Fruit fly (Drosophila melanogaster) Kc167 (cell line): ENCODE results near the gene CG10591.

ENCODE experiments used
- Myc ChIP-seq: fragments of >200 bp; optimal IDR thresholded peaks from 2 replicates; lab custom pipeline; 2017; ENCODE audit warnings: missing external identifiers
- Sin3A ChIP-seq: fragments of >200 bp; optimal IDR thresholded peaks from 2 replicates; lab custom pipeline; 2018; ENCODE audit warnings: missing external identifiers
- h ChIP-seq: fragments of >200 bp; optimal IDR thresholded peaks from 3 replicates; lab custom pipeline; 2018; ENCODE audit warnings: missing external identifiers
- insv ChIP-seq: fragments of >200 bp; optimal IDR thresholded peaks from 3 replicates; lab custom pipeline; 2018; ENCODE audit warnings: missing external identifiers
- psq ChIP-seq: fragments of >200 bp; optimal IDR thresholded peaks from 2 replicates; lab custom pipeline; 2017; ENCODE audit warnings: missing external identifiers
- ttk ChIP-seq: sonication (Bioruptor generic); optimal IDR thresholded peaks from 2 replicates; lab custom pipeline; 2017; ENCODE audit warnings: missing external identifiers

CG10591 gene

DNA sequence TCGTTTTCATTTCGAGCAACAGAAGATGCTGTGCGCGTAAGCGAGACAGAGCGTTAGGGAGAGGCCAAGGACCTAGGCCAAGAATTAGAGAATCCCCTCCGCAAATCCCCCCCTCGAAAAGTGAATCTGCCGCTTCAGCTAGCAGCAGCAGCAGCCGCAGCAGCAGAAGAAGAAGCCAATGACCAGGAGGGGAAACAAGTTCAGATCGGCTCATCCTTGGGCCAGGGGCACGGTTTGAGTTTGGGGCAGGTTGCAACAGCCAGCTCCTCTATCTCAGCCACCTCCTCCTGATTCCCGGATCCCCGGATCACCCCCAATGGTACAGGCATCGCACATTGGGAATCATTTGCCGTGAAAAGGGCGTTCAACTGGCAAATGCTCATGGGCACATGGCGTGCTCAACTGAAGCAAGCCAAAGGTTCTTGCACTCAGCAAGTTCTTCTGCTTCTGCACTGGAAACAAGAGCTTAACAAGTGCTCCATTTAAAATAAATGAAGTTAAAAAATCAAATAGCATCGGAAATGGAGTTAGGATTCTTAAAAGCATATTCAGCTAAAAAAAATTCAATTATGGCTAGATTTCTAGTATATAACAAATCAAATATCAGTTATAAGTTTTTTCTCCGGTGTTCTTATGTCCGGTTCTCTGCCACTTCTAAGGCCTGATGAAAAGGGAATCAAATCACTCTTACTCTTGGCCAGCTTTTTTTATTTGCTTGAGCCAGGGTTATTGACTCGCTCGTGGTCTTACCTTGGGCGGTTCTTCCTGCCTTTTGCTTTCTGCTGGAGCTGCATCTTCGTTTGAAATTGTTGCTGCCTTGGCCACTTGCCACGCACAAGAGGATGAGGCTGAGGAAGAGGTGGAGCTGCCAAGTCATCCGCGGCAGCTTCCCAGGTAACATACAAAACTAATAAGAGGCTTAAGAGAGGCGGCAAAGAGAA lies 34.0 kb upstream of the CG10591 start:
- TF ChIP-seq Sin3A (lab: Kevin White, UChicago) = no peak
- no peak for TF ChIP-seq h (lab: Kevin White, UChicago)
- TF ChIP-seq Myc = no peak

DNA sequence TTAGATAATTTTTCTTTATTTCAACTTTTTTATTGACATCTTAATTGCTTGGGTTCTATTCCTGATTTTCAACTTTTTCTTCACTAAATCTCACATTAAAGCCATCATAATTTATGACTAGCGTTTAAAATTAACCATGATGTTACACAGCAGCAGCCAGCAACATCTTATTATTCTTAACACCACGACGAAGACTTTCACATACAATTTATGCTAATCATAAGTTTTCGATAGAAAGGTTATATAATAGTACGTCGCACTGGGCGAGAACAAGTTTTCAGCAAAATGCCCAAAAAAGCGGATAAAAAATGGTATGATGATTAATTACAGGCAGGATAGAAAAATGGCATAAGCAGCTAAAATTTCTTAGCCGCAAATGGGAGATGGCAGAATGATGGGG lies 32.4 kb upstream of the CG10591 start:
- TF ChIP-seq h (lab: Kevin White, UChicago) = no peak
- no peak for TF ChIP-seq Myc
- TF ChIP-seq insv = no peak
- no peak for TF ChIP-seq Sin3A (lab: Kevin White, UChicago)
- TF ChIP-seq ttk = no peak
- TF ChIP-seq psq (lab: Kevin White, UChicago) = no peak

DNA sequence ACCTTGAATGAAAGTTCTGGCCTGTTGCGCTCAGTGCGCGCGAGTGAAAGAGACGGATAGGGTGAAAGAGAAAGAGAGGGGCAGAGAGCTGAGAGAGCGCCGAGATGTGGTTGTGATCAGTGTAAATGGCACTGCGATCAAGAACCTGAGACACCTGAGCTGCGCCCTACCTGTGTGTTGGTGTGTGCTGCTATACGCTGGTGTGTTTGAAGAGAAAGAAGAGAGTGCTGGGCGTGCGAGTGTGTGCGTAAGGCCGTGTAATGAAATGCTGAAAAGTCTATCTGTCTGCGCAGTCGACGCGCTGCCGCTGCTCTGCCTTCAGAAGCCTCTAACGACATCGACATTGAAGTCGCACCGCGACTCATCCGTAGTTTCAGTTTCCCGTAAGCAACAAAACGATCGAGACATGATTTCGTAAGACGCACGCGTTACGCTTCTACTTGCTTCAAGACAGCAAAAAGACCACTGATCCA lies 31.2 kb upstream of the CG10591 start, which contains the start of gene Blimp-1:
Gene Blimp-1, plus strand, starts transcription at position 376 of the 473 bp plus-strand sequence.
- TF ChIP-seq Sin3A (lab: Kevin White, UChicago) (no peak), h (lab: Kevin White, UChicago) (no peak), ttk (no peak), Myc (no peak), psq (lab: Kevin White, UChicago) (no peak), insv (no peak)

DNA sequence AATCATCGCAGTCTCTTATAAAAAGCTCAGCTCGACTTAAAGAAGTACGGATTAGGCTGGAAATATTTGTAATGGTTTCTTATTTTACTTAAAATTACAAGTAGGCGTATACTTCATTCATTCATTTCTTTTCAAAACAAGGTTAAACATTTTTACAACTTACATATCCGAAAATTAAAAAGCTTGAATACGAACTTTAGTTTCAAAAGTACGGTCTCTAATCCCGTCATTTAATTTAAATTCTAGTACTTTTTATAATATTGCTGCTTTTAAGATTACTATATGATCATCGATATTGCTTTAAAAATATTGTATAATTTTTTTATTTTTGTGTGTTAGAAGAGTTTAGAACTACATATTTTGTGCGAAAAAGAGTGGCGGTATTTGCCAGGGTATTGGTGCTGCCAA lies 30.7 kb upstream of the CG10591 start:
- TF ChIP-seq Myc = no peak
- no peak for TF ChIP-seq Sin3A (lab: Kevin White, UChicago)
- no peak for TF ChIP-seq h (lab: Kevin White, UChicago)
- TF ChIP-seq ttk = no peak
- no peak for TF ChIP-seq insv
- no peak for TF ChIP-seq psq (lab: Kevin White, UChicago)

DNA sequence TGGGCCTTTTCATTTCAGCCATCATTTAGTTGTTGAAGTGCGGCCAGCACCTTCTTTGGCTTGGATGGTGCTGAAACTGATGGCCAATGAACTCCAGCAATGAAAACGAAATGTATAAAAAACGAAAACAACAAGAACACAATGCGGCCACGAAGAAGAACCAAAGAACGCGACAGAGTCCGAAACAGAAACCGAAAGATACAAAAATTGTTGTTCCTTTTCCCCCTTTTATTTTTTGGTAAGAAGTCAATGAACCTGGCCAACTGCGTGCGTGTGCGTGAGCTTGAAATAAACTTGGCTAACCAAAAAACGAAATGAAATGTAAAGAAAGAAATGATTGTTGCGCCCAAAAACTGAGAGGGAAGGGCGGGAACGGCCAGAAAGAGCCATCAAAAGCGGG lies 28.3 kb upstream of the CG10591 start:
- TF ChIP-seq h (lab: Kevin White, UChicago) (no peak), insv (no peak)

DNA sequence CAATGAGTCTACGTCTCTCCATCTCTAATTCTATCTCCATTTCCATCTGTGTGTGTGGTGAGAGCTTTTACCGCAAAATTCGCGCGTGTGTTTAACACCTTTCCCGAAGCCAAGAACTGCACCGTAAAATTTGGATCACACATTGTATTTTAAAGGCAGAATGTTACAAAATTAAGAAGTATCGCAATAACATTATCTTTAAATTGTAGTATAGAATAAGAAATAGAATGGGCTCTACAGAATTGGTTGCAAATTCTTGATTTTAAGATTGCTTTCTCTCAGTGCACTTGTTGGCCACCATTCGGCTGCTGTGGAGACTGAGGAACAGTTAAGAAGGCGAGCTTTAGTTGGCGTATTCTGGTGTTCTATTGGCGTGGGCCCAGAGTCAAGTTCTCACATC lies 27.0 kb upstream of the CG10591 start:
- TF ChIP-seq psq (lab: Kevin White, UChicago) (no peak), ttk (no peak), Myc (no peak), Sin3A (lab: Kevin White, UChicago) (no peak), insv (no peak), h (lab: Kevin White, UChicago) (no peak)

dm6 chr3L:5625121-5625667 lies 25.7 kb upstream of the CG10591 start:
- TF ChIP-seq Sin3A (lab: Kevin White, UChicago) = no peak
- no peak for TF ChIP-seq ttk
- no peak for TF ChIP-seq psq (lab: Kevin White, UChicago)
- TF ChIP-seq Myc = no peak
- no peak for TF ChIP-seq h (lab: Kevin White, UChicago)
- TF ChIP-seq insv = no peak

DNA sequence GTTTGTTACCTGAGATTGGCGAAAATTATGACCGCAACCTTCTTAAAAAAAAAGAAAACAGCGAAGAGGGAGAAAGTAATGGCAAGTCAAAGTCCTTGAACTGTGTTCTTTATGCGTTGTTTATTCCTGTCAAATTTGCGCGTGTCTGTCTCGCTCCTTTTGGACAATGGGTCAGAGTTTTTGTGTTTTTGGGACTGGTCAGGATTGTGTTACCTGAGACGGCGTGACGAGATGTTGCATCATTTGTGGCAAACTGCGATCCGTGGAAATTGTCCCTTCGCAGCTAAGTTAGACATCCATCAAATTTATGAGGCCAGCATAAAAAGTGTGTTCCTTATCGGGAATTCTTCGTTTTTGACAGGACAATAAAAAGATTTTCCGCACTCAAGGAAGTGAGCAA lies 23.8 kb upstream of the CG10591 start:
- TF ChIP-seq Sin3A (lab: Kevin White, UChicago) = no peak
- no peak for TF ChIP-seq psq (lab: Kevin White, UChicago)
- no peak for TF ChIP-seq h (lab: Kevin White, UChicago)
- TF ChIP-seq ttk = no peak
- TF ChIP-seq insv = no peak
- no peak for TF ChIP-seq Myc

DNA sequence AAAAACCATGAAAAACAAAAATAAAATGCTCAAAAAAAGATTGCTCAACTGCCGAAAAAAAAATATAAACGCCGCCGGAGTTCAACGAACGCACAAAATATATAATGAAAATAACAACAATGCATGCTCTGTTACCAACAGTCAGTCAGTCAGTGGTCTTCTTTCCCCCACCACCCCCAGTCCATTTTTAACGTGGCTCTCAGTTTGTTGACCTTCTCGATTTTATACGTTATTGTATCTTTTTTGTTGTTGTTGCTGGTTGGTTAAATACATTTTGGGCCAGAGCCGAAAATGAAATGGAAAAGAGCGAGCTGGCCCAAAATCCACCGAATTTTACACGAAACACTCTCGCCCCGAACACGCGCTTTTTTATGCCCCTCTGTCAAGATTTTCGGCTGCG lies 22.4 kb upstream of the CG10591 start:
- TF ChIP-seq ttk (no peak), Myc (no peak), h (lab: Kevin White, UChicago) (no peak), Sin3A (lab: Kevin White, UChicago) (no peak), insv (no peak), psq (lab: Kevin White, UChicago) (no peak)

dm6 chr3L:5621506-5621905 lies 22.0 kb upstream of the CG10591 start:
- no peak for TF ChIP-seq insv

DNA sequence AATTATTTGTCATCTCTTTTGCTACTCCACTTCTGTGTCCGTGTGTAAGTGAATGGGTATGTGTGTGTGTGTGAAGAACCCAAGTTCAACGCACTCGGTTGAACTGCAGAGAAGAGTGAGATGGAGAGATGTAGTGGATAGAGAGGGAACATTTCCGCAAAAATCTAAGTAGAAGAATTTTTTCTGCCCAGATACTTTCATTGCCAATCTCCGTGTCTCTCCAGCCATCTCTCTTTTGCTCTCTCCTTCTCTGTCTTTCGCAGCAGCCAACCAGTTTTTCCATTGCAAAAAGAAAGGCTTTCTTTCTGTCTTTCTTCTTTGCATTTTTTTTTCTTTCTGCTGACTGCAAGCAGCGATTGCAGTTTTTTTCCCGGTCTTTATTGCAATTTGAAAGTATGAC lies 19.2 kb upstream of the CG10591 start:
- TF ChIP-seq insv (no peak), ttk (no peak), Myc (no peak), h (lab: Kevin White, UChicago) (no peak), Sin3A (lab: Kevin White, UChicago) (no peak), psq (lab: Kevin White, UChicago) (no peak)

DNA sequence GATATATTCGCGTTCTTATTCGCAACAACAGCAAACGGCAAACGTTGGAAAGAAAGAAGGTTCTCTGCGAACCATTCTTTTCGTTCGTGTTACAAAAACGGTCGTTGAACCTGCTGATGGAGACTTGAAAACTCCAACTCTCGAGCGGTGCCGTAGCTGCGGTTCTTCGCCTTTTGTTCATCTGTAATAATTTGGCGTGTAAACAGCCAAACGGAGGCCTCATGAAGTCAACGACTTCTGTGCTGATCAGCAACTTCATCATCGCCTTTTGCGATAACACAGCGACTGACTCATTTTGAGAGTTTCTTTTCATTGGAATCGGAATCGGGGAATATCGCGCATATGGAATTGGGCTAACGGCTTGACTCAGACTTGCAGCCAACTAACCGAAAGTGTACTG lies 17.9 kb upstream of the CG10591 start:
- no peak for TF ChIP-seq Myc
- TF ChIP-seq h (lab: Kevin White, UChicago) = no peak
- TF ChIP-seq psq (lab: Kevin White, UChicago) = no peak
- no peak for TF ChIP-seq Sin3A (lab: Kevin White, UChicago)
- TF ChIP-seq insv = no peak
- no peak for TF ChIP-seq ttk

DNA sequence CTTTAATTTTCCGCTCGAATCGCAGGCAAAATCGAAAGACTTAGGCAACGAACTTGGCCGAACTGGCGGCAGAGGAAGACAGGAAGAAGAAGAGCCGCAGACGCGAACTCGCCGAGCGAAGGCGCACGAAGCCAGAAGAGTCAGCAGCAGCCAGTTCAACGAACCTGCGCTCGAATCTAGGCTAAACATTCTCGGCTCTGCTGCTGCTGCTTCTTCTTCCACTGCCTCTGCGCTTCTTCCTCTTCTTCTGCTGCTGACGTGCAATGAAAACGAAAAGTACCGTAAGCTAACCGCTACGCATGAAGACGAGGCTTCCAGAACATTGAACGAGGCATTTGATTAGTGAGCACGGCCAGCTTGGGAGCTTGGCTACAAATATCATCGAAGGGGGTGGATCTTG lies 17.0 kb upstream of the CG10591 start:
- no peak for TF ChIP-seq psq (lab: Kevin White, UChicago)
